Worm (Caenorhabditis elegans) whole organism, mixed stage, embryonic: ENCODE data around the gene F54D5.7.

Experiments
- blmp-1 ChIP-seq: fragments of 150-350 bp; optimal IDR thresholded peaks from 2 replicates; lab custom pipeline; 2014; ENCODE audit warnings: missing biosample characterization, missing genetic modification characterization
- pha-4 ChIP-seq: fragments of 150-350 bp; optimal IDR thresholded peaks from 2 replicates; lab custom pipeline; 2018; ENCODE audit warnings: missing biosample characterization, missing genetic modification reagents, missing genetic modification characterization
- tbx-8 ChIP-seq: fragments of 200-800 bp; sonication (Bioruptor generic); optimal IDR thresholded peaks from 2 replicates; lab custom pipeline; 2018; ENCODE audit warnings: mild to moderate bottlenecking, missing genetic modification characterization, moderate library complexity, missing compliant biosample characterization

ce11 chrII:11577397-11577796 lies 30.1 kb downstream of the F54D5.7 start, which contains the start of gene pcs-1:
- no peak for TF ChIP-seq pha-4 (tag; lab: Kevin White, UChicago)
- TF ChIP-seq tbx-8 (GFP tag; lab: Kevin White, UChicago) = no peak
- no peak for TF ChIP-seq blmp-1
